Fruit fly (Drosophila melanogaster) whole organism, embryonic: Measurements from ENCODE around the gene CG15336.

Experiments used
- ATbp ChIP-seq: fragments of 200-800 bp; sonication (Bioruptor generic); optimal IDR thresholded peaks from 2 replicates; lab custom pipeline; 2017; ENCODE audit warnings: missing biosample characterization, mild to moderate bottlenecking, missing genetic modification characterization, missing genetic modification reagents
- Asciz ChIP-seq: fragments of 200-800 bp; sonication (Bioruptor generic); optimal IDR thresholded peaks from 2 replicates; lab custom pipeline; 2017; ENCODE audit warnings: missing biosample characterization, mild to moderate bottlenecking, missing genetic modification characterization, missing genetic modification reagents
- CG11723 ChIP-seq: fragments of 200-800 bp; sonication (Bioruptor generic); optimal IDR thresholded peaks from 2 replicates; lab custom pipeline; 2017; ENCODE audit warnings: missing biosample characterization, mild to moderate bottlenecking, missing genetic modification characterization
- CG12236 ChIP-seq: fragments of 200-800 bp; sonication (Bioruptor generic); optimal IDR thresholded peaks from 2 replicates; lab custom pipeline; 2016; ENCODE audit warnings: missing biosample characterization, missing genetic modification characterization
- CG13424 ChIP-seq: fragments of 200-800 bp; sonication (Bioruptor generic); optimal IDR thresholded peaks from 2 replicates; lab custom pipeline; 2019; ENCODE audit warnings: missing biosample characterization, mild to moderate bottlenecking, missing genetic modification characterization, moderate library complexity
- CG14667 ChIP-seq: fragments of 200-800 bp; sonication (Bioruptor generic); IDR thresholded peaks from 2 replicates; pipeline ENCODE4 v1.3.6; 2022; ENCODE audit warnings: missing biosample characterization, missing genetic modification characterization
- CG14860 ChIP-seq: fragments of 200-800 bp; sonication (Bioruptor generic); IDR thresholded peaks from 3 replicates; pipeline ENCODE4 v1.3.6; 2022; ENCODE audit warnings: missing biosample characterization, missing genetic modification characterization; ENCODE audit not compliant: partially characterized antibody
- CG18262 ChIP-seq: fragments of 200-800 bp; optimal IDR thresholded peaks from 3 replicates; lab custom pipeline; 2019; ENCODE audit warnings: missing biosample characterization, mild to moderate bottlenecking, missing genetic modification characterization, moderate library complexity
- CG2875 ChIP-seq: fragments of 200-800 bp; sonication (Bioruptor generic); optimal IDR thresholded peaks from 2 replicates; lab custom pipeline; 2017; ENCODE audit warnings: missing biosample characterization, mild to moderate bottlenecking, missing genetic modification characterization, missing genetic modification reagents
- CG32532 ChIP-seq: fragments of 200-800 bp; sonication (Bioruptor generic); IDR thresholded peaks from 2 replicates; pipeline ENCODE4 v1.3.6; 2022; ENCODE audit warnings: missing biosample characterization, missing genetic modification characterization
- CG32767 ChIP-seq: fragments of 200-800 bp; sonication (Bioruptor generic); IDR thresholded peaks from 2 replicates; pipeline ENCODE4 v1.3.6; 2022; ENCODE audit warnings: missing biosample characterization, missing genetic modification characterization
- CG4707 ChIP-seq: fragments of 200-800 bp; sonication (Bioruptor generic); optimal IDR thresholded peaks from 2 replicates; lab custom pipeline; 2018; ENCODE audit warnings: missing biosample characterization, mild to moderate bottlenecking, missing genetic modification characterization, moderate library complexity
- CG6654 ChIP-seq: fragments of 200-800 bp; sonication (Bioruptor generic); optimal IDR thresholded peaks from 2 replicates; lab custom pipeline; 2017; ENCODE audit warnings: missing biosample characterization, mild to moderate bottlenecking, missing genetic modification characterization
- CG6689 ChIP-seq: fragments of 200-800 bp; sonication (Bioruptor generic); IDR thresholded peaks from 2 replicates; pipeline ENCODE4 v1.3.6; 2022; ENCODE audit warnings: missing biosample characterization, missing genetic modification characterization
- CG7271 ChIP-seq: fragments of 200-800 bp; sonication (Bioruptor generic); optimal IDR thresholded peaks from 2 replicates; lab custom pipeline; 2018; ENCODE audit warnings: missing biosample characterization, mild to moderate bottlenecking, missing genetic modification characterization, moderate library complexity
- CG8924 ChIP-seq: fragments of 200-800 bp; optimal IDR thresholded peaks from 3 replicates; lab custom pipeline; 2019; ENCODE audit warnings: missing biosample characterization, mild to moderate bottlenecking, missing genetic modification characterization, moderate library complexity
- CG9215 ChIP-seq: fragments of 200-800 bp; sonication (Bioruptor generic); IDR thresholded peaks from 2 replicates; pipeline ENCODE4 v1.3.6; 2022; ENCODE audit warnings: missing biosample characterization, missing genetic modification characterization
- CoRest ChIP-seq: fragments of 200-800 bp; sonication (Bioruptor generic); optimal IDR thresholded peaks from 3 replicates; lab custom pipeline; 2018; ENCODE audit warnings: missing biosample characterization, mild to moderate bottlenecking, missing genetic modification characterization, moderate library complexity
- D19A ChIP-seq: fragments of 200-800 bp; optimal IDR thresholded peaks from 3 replicates; lab custom pipeline; 2019; ENCODE audit warnings: missing biosample characterization, mild to moderate bottlenecking, missing genetic modification characterization, moderate library complexity
- Deaf1 ChIP-seq: fragments of 200-800 bp; optimal IDR thresholded peaks from 3 replicates; lab custom pipeline; 2019; ENCODE audit warnings: missing biosample characterization, mild to moderate bottlenecking, missing genetic modification characterization, moderate library complexity
- Drgx ChIP-seq: fragments of 200-800 bp; sonication (Bioruptor generic); IDR thresholded peaks from 2 replicates; pipeline ENCODE4 v1.3.6; 2022; ENCODE audit warnings: missing biosample characterization, missing genetic modification characterization
- HLH3B ChIP-seq: fragments of 200-800 bp; sonication (Bioruptor generic); IDR thresholded peaks from 2 replicates; pipeline ENCODE4 v1.3.6; 2022; ENCODE audit warnings: missing biosample characterization, missing genetic modification characterization
- Hr3 ChIP-seq: fragments of 200-800 bp; sonication (Bioruptor generic); optimal IDR thresholded peaks from 3 replicates; lab custom pipeline; 2016; ENCODE audit warnings: missing biosample characterization, missing genetic modification characterization
- Hr39 ChIP-seq: fragments of >200 bp; optimal IDR thresholded peaks from 2 replicates; lab custom pipeline; 2017
- Jarid2 ChIP-seq: fragments of 200-800 bp; sonication (Bioruptor generic); optimal IDR thresholded peaks from 3 replicates; lab custom pipeline; 2017; ENCODE audit warnings: mild to moderate bottlenecking, missing biosample characterization, missing genetic modification reagents, missing genetic modification characterization
- Max ChIP-seq: fragments of 200-800 bp; sonication (Bioruptor generic); optimal IDR thresholded peaks from 2 replicates; lab custom pipeline; 2016; ENCODE audit warnings: missing biosample characterization, mild to moderate bottlenecking, missing genetic modification characterization
- Med ChIP-seq: fragments of 200-800 bp; sonication (Bioruptor generic); peaks from one replicate; lab custom pipeline; 2016; ENCODE audit warnings: missing biosample characterization, missing genetic modification characterization, mild to moderate bottlenecking, inconsistent platforms, moderate library complexity
- NfI ChIP-seq: fragments of 200-800 bp; sonication (Bioruptor generic); optimal IDR thresholded peaks from 3 replicates; lab custom pipeline; 2018; ENCODE audit warnings: missing biosample characterization, mild to moderate bottlenecking, missing genetic modification characterization, moderate library complexity
- Oaz ChIP-seq: fragments of 200-800 bp; sonication (Bioruptor generic); IDR thresholded peaks from 2 replicates; pipeline ENCODE4 v1.3.6; 2022; ENCODE audit warnings: missing biosample characterization, missing genetic modification characterization
- Oli ChIP-seq: fragments of 200-800 bp; sonication (Bioruptor generic); optimal IDR thresholded peaks from 2 replicates; lab custom pipeline; 2018; ENCODE audit warnings: missing biosample characterization, mild to moderate bottlenecking, missing genetic modification characterization, moderate library complexity
- Optix ChIP-seq: fragments of 200-800 bp; sonication (Bioruptor generic); IDR thresholded peaks from 3 replicates; pipeline ENCODE4 v1.3.6; 2022; ENCODE audit warnings: missing biosample characterization, missing genetic modification characterization
- Ptx1 ChIP-seq: fragments of 200-800 bp; sonication (Bioruptor generic); IDR thresholded peaks from 2 replicates; pipeline ENCODE4 v1.3.6; 2022; ENCODE audit warnings: missing biosample characterization, missing genetic modification characterization
- Vsx1 ChIP-seq: fragments of 200-800 bp; sonication (Bioruptor generic); optimal IDR thresholded peaks from 2 replicates; lab custom pipeline; 2017; ENCODE audit warnings: missing biosample characterization, mild to moderate bottlenecking, missing genetic modification characterization, missing genetic modification reagents
- bcd ChIP-seq: fragments of 200-800 bp; sonication (Bioruptor generic); optimal IDR thresholded peaks from 2 replicates; lab custom pipeline; 2017; ENCODE audit warnings: missing biosample characterization, mild to moderate bottlenecking, missing genetic modification characterization
- bsh ChIP-seq, 2 experiments: fragments of 200-800 bp; sonication (Bioruptor generic); optimal IDR thresholded peaks; 2 replicates each; lab custom pipeline; 2017 to 2018; ENCODE audit warnings: mild to moderate bottlenecking in 2 of 2, missing biosample characterization in 2 of 2, missing genetic modification characterization in 2 of 2, moderate library complexity in 1 of 2
- cato ChIP-seq: fragments of 200-800 bp; sonication (Bioruptor generic); optimal IDR thresholded peaks from 2 replicates; lab custom pipeline; 2016; ENCODE audit warnings: missing biosample characterization, missing genetic modification characterization, borderline replicate concordance
- chinmo ChIP-seq: fragments of 200-800 bp; sonication (Bioruptor generic); IDR thresholded peaks from 4 replicates; pipeline ENCODE4 v1.3.6; 2022; ENCODE audit warnings: missing biosample characterization, missing genetic modification characterization; ENCODE audit not compliant: partially characterized antibody
- da ChIP-seq: fragments of 200-800 bp; sonication (Bioruptor generic); optimal IDR thresholded peaks from 2 replicates; lab custom pipeline; 2016; ENCODE audit warnings: missing biosample characterization, missing genetic modification characterization
- dmrt11E ChIP-seq: fragments of 200-800 bp; sonication (Bioruptor generic); optimal IDR thresholded peaks from 3 replicates; lab custom pipeline; 2018; ENCODE audit warnings: missing biosample characterization, mild to moderate bottlenecking, missing genetic modification characterization, moderate library complexity
- dysf ChIP-seq: fragments of 200-800 bp; sonication (Bioruptor generic); IDR thresholded peaks from 3 replicates; pipeline ENCODE4 v1.3.6; 2022; ENCODE audit warnings: missing biosample characterization, missing genetic modification characterization
- gsb-n ChIP-seq: fragments of 200-800 bp; sonication (Bioruptor generic); optimal IDR thresholded peaks from 3 replicates; lab custom pipeline; 2018; ENCODE audit warnings: missing biosample characterization, mild to moderate bottlenecking, missing genetic modification characterization
- ind ChIP-seq: fragments of 200-800 bp; sonication (Bioruptor generic); optimal IDR thresholded peaks from 3 replicates; lab custom pipeline; 2016; ENCODE audit warnings: missing biosample characterization, missing genetic modification characterization
- knrl ChIP-seq: fragments of 200-800 bp; sonication (Bioruptor generic); IDR thresholded peaks from 3 replicates; pipeline ENCODE4 v1.3.6; 2022; ENCODE audit warnings: missing biosample characterization, missing genetic modification characterization; ENCODE audit not compliant: partially characterized antibody
- luna ChIP-seq: fragments of 200-800 bp; sonication (Bioruptor generic); optimal IDR thresholded peaks from 2 replicates; lab custom pipeline; 2016; ENCODE audit warnings: missing biosample characterization, missing genetic modification characterization
- onecut ChIP-seq: fragments of 200-800 bp; sonication (Bioruptor generic); IDR thresholded peaks from 2 replicates; pipeline ENCODE4 v1.3.6; 2022; ENCODE audit warnings: missing biosample characterization, missing genetic modification characterization
- sens ChIP-seq: fragments of 200-800 bp; sonication (Bioruptor generic); peaks from one replicate; lab custom pipeline; 2016; ENCODE audit warnings: missing biosample characterization, missing genetic modification characterization
- tap ChIP-seq: fragments of 200-800 bp; optimal IDR thresholded peaks from 3 replicates; lab custom pipeline; 2019; ENCODE audit warnings: missing biosample characterization, mild to moderate bottlenecking, missing genetic modification characterization, moderate library complexity
- tgo ChIP-seq: fragments of 200-800 bp; sonication (Bioruptor generic); IDR thresholded peaks from 3 replicates; pipeline ENCODE4 v1.3.6; 2022; ENCODE audit warnings: missing biosample characterization, missing genetic modification characterization
- zfh1 ChIP-seq: fragments of 200-800 bp; sonication (Bioruptor generic); IDR thresholded peaks from 3 replicates; pipeline ENCODE4 v1.3.6; 2022; ENCODE audit warnings: missing biosample characterization, missing genetic modification characterization

Gene CG15336

DNA sequence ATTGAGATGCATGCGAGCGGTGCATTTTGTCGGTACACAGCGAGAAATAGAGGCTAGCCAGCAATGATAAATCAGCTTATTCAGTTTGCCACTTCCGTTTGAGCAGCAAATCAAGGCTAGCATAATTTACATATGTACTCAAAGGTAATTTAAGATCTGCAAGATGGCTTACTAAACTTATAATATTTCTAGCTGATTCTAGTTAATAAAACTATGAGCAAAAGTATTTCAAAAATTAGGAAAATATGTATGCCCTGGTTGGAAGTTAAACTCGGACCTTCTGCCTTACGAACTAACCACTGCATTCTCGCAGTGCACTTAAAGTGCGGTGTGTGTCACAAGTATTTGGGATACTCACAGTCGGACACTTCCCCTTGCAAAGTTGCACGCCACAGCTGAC, 24.9 kb upstream of the CG15336 start (continued):
- TF ChIP-seq ATbp (GFP tag; lab: Kevin White, UChicago) (peak; percentile 11), CG14667 (GFP tag; lab: Robert Waterston, UW) (no peak), D19A (tag; lab: Kevin White, UChicago) (peak; percentile 21), knrl (GFP tag; lab: Robert Waterston, UW) (no peak), Drgx (GFP tag; lab: Robert Waterston, UW) (peak; percentile 70), CG8924 (tag; lab: Kevin White, UChicago) (peak; percentile 18), CG7271 (tag; lab: Kevin White, UChicago) (no peak), bsh (GFP tag; optimal IDR thresholded peaks at IDR 0.05; lab: Kevin White, UChicago) (peak in 1 of 2 experiments; percentile 51)

DNA sequence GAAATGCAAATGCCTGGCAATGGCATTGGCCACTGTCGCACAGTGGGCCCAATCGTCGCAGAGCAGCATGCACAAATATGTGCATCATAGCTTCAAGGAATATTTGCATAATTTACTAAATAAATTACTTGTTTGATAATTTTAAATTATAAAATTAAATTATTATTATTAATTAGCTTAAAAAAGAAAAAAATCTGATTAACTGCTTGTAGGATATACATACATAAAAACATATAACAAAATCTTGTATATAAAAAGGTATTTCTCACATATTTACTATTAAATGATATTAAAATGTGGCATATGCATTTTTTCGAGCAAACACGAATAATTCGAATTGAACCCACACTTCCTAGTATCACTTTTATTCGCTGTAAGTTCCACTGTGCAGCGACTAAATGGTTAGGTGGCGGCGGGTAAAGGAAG, 22.5 kb upstream of the CG15336 start:
- TF ChIP-seq Vsx1 (GFP tag; lab: Kevin White, UChicago) (peak; percentile 36), Oli (peak; percentile 74), CG6654 (GFP tag; lab: Kevin White, UChicago) (peak; percentile 38), gsb-n (tag; lab: Kevin White, UChicago) (peak; percentile 63), Asciz (GFP tag; lab: Kevin White, UChicago) (peak; percentile 55), NfI (GFP tag; lab: Kevin White, UChicago) (peak; percentile 8), sens (peak; percentile 63), CG12236 (GFP tag; lab: Kevin White, UChicago) (no peak), CG14860 (no peak), CoRest (tag; lab: Kevin White, UChicago) (peak; percentile 61), Med (GFP tag; lab: Kevin White, UChicago) (peak; percentile 65), Oaz (GFP tag; lab: Robert Waterston, UW) (no peak), CG9215 (GFP tag; lab: Robert Waterston, UW) (no peak), chinmo (0 out of 4 replicates have a peak, but pooled peaks have one; percentile 20), ind (peak; percentile 49), zfh1 (GFP tag; lab: Robert Waterston, UW) (0 out of 3 replicates have a peak, but pooled peaks have one; percentile 46), da (no peak), CG4707 (GFP tag; lab: Kevin White, UChicago) (peak; percentile 68), CG13424 (tag; lab: Kevin White, UChicago) (peak; percentile 69), Optix (GFP tag; lab: Robert Waterston, UW) (0 out of 3 replicates have a peak, but pooled peaks have one; percentile 41), tgo (GFP tag; lab: Robert Waterston, UW) (peak; percentile 36; the same call in 2 of the 3 replicates), onecut (GFP tag; lab: Robert Waterston, UW) (0 out of 2 replicates have a peak, but pooled peaks have one; percentile 18), tap (tag; lab: Kevin White, UChicago) (peak; percentile 57), Jarid2 (GFP tag; lab: Kevin White, UChicago) (no peak), Max (GFP tag; lab: Kevin White, UChicago) (peak; percentile 8), CG2875 (GFP tag; lab: Kevin White, UChicago) (peak; percentile 41), CG32532 (GFP tag; lab: Robert Waterston, UW) (0 out of 2 replicates have a peak, but pooled peaks have one; percentile 17), Deaf1 (tag; lab: Kevin White, UChicago) (no peak), CG32767 (GFP tag; lab: Robert Waterston, UW) (peak; percentile 43; the same call in 1 of the 2 replicates), bcd (GFP tag; lab: Kevin White, UChicago) (peak; percentile 50), Hr39 (lab: Kevin White, UChicago) (no peak), dmrt11E (peak; percentile 45), CG6689 (GFP tag; lab: Robert Waterston, UW) (peak; percentile 60), luna (GFP tag; lab: Kevin White, UChicago) (no peak), CG11723 (peak; percentile 13), Ptx1 (GFP tag; lab: Robert Waterston, UW) (peak; percentile 72), Hr3 (GFP tag; lab: Kevin White, UChicago) (peak; percentile 57), dysf (GFP tag; lab: Robert Waterston, UW) (peak; percentile 45; the same call in 1 of the 3 replicates), CG18262 (tag; lab: Kevin White, UChicago) (peak; percentile 85), HLH3B (GFP tag; lab: Robert Waterston, UW) (peak; percentile 33; the same call in 1 of the 2 replicates), cato (GFP tag; lab: Kevin White, UChicago) (peak; percentile 9)
